Fruit fly (Drosophila melanogaster) S2 (cell line): Measurements from ENCODE around the gene w-cup.

Experiments
- CG8478 ChIP-seq: fragments of >200 bp; optimal IDR thresholded peaks from 2 replicates; lab custom pipeline; 2018
- CTCF ChIP-seq, 2 experiments: fragments of >200 bp; optimal IDR thresholded peaks; 2 replicates each; lab custom pipeline; 2018

Gene w-cup

DNA sequence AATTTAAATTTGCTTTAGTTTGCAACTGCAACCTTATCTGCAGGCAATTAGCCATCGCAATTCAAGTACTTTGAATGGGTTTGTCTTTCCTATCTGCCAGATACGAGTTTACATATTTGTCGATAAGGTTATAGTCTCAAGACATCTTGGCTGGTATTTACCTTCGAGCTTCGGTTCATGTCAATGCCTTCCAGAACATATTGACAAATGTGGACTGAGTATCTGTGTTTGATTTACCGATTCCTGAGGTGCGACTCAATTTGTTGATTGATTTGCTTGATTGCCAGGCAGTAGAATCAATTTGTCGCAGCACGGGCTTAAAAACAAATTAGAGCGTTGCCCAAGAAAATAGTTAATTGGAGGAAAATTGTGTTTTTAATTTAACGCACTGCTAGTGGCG is 24.8 kb downstream of the w-cup start:
- TF ChIP-seq CTCF (optimal IDR thresholded peaks at IDR 0.05; lab: Kevin White, UChicago) = no peak

- TF ChIP-seq CTCF (optimal IDR thresholded peaks at IDR 0.05; lab: Kevin White, UChicago) = no peak
- TF ChIP-seq CG8478 (lab: Kevin White, UChicago) = no peak
Observed at dm6 chr2L:10548814-10549423, 28.7 kb downstream of the w-cup start.

DNA sequence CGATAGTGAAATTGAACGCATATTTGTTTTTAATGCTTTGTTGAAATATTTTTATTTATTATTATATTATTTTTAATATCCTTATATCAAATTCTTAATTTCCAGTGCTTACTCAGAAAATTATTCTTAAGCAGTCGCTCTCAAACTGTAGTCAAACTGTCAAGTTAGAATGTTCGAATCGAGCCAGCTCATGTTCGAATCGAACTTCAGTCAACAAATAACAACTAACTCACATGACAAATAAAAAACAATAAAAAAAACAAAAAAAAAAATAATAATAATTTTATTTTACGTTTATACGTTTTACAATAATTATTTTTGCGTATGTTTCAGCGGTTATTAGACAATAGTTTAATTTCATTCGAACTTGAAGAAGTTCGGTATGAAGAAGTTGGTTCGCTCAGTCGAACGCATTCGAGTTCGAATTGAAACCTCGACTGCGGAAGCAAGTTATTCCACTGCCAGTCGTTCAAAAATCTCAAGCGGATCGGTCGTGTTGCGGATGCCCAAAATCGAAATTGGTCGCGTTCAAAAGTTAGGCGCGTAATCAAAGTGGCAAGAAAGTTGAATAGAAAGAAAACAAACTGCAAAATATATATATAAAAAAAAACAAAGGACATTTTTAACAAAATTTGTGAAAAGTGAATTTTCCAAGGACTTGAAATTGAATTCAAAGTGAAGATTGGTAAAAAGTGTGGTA is 33.0 kb downstream of the w-cup start, which contains the start of gene Trim9:
Gene Trim9 (plus strand): TSS at position 463 of the 700 bp plus-strand sequence.
- TF ChIP-seq CG8478 (lab: Kevin White, UChicago) (no peak), CTCF (optimal IDR thresholded peaks at IDR 0.05; lab: Kevin White, UChicago) (no peak)

DNA sequence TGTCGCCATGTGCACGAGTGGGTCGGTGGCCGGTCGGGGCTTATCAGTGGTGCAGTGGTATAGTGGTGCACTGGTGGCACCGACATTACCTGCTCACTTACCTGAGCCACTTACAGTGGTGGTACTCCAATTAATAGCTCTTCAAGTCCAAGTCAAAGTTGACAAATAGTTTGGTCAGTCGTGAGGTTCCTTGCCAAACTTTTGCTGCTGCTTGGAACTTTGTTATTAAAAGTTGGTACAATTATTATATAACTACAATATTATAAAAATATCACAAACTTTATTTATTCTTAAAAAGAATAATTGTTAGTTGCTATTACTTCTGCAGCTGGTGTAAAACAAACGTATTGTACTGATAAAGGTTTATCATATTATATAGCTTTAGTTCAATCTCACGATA is 33.6 kb downstream of the w-cup start:
- TF ChIP-seq CG8478 (lab: Kevin White, UChicago) = no peak
- TF ChIP-seq CTCF (optimal IDR thresholded peaks at IDR 0.05; lab: Kevin White, UChicago) = no peak

- no peak for TF ChIP-seq CTCF (optimal IDR thresholded peaks at IDR 0.05; lab: Kevin White, UChicago)
- no peak for TF ChIP-seq CG8478 (lab: Kevin White, UChicago)
Observed at dm6 chr2L:10543048-10543752, 34.4 kb downstream of the w-cup start.

DNA sequence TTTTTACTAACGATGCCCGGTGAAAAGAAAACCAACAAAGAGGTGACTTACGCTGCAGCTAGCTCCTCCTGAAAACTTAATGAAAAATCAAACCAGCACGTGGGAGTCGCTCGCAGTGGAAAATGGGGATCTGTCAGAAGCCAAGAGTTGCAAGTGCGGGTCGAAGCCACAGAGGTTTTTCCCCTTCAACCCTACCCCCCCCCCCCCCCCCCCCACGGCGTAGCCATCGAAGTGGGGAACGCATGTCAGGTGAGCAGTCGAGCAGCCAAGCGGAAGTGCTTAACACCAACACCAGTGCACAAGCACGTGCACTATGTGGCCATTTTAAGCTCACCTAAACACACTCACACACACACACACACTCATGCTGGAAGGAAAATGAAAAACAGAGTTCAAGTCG is 38.2 kb downstream of the w-cup start:
- TF ChIP-seq CTCF (optimal IDR thresholded peaks at IDR 0.05; lab: Kevin White, UChicago) (no peak), CG8478 (lab: Kevin White, UChicago) (no peak)

DNA sequence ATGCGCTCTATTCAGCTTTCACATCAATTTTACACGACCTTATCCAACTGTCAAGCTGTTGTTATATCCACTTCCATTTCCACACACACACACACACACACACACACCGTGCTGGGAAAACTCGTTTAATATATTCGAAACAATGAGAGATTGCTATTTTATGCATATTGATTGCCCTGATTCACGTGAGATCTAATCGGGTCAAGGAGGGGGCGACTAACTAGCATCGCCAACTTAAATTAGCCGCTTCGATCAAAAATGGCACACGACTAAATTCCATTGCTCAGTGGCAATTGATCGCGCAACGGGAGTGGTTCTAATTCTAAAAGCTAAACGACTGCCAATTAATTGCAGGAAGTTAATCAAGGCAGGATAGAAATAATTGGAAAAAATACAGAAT is 43.6 kb downstream of the w-cup start, which contains the start of gene CG18302:
Gene CG18302 (plus strand): TSS at position 301 of the 400 bp plus-strand sequence.
- no peak for TF ChIP-seq CG8478 (lab: Kevin White, UChicago)
- TF ChIP-seq CTCF (optimal IDR thresholded peaks at IDR 0.05; lab: Kevin White, UChicago) = no peak

dm6 chr2L:10531521-10531920 is 46.1 kb downstream of the w-cup start, which contains the start of gene CG18301:
Gene CG18301 (plus strand): TSS chr2L:10531821.
- TF ChIP-seq CG8478 (lab: Kevin White, UChicago) (no peak), CTCF (optimal IDR thresholded peaks at IDR 0.05; lab: Kevin White, UChicago) (no peak)

dm6 chr2L:10530089-10530488 is 47.5 kb downstream of the w-cup start:
- TF ChIP-seq CTCF (optimal IDR thresholded peaks at IDR 0.05; lab: Kevin White, UChicago) = no peak
- TF ChIP-seq CG8478 (lab: Kevin White, UChicago) = no peak

dm6 chr2L:10528984-10529383 is 48.6 kb downstream of the w-cup start:
- TF ChIP-seq CG8478 (lab: Kevin White, UChicago) (no peak), CTCF (optimal IDR thresholded peaks at IDR 0.05; lab: Kevin White, UChicago) (no peak)

dm6 chr2L:10526953-10527584 is 50.5 kb downstream of the w-cup start, which contains the start of gene Lip4:
Gene Lip4 (plus strand): TSS chr2L:10527572.
- TF ChIP-seq CTCF (optimal IDR thresholded peaks at IDR 0.05; lab: Kevin White, UChicago) (no peak), CG8478 (lab: Kevin White, UChicago) (no peak)
